Fruit fly (Drosophila melanogaster) whole organism, embryonic: ENCODE data around the gene CG32189.

Source experiments
- Adf1 ChIP-seq: fragments of 200-800 bp; sonication (Bioruptor generic); IDR thresholded peaks from 2 replicates; pipeline ENCODE4 v1.3.6; 2022; ENCODE audit warnings: missing biosample characterization, missing genetic modification characterization
- BEAF-32 ChIP-seq: fragments of 200-800 bp; sonication (Bioruptor generic); optimal IDR thresholded peaks from 3 replicates; lab custom pipeline; 2017; ENCODE audit warnings: missing biosample characterization, missing genetic modification characterization, mild to moderate bottlenecking, moderate library complexity, missing genetic modification reagents
- CG11696 ChIP-seq: fragments of 200-800 bp; sonication (Bioruptor generic); IDR thresholded peaks from 2 replicates; pipeline ENCODE4 v1.3.6; 2022; ENCODE audit warnings: missing biosample characterization, missing genetic modification characterization
- CG15479 ChIP-seq: fragments of 200-800 bp; sonication (Bioruptor generic); optimal IDR thresholded peaks from 3 replicates; lab custom pipeline; 2019; ENCODE audit warnings: missing biosample characterization, mild to moderate bottlenecking, missing genetic modification characterization, moderate library complexity
- CG18599 ChIP-seq: fragments of 200-800 bp; sonication (Bioruptor generic); optimal IDR thresholded peaks from 3 replicates; lab custom pipeline; 2017; ENCODE audit warnings: missing biosample characterization, missing genetic modification characterization, mild to moderate bottlenecking, moderate library complexity, missing genetic modification reagents
- CG18764 ChIP-seq: fragments of 200-800 bp; sonication (Bioruptor generic); optimal IDR thresholded peaks from 3 replicates; lab custom pipeline; 2016; ENCODE audit warnings: missing biosample characterization, missing genetic modification characterization
- CG2678 ChIP-seq: fragments of 200-800 bp; sonication (Bioruptor generic); optimal IDR thresholded peaks from 3 replicates; lab custom pipeline; 2019; ENCODE audit warnings: missing biosample characterization, mild to moderate bottlenecking, missing genetic modification characterization, moderate library complexity
- CG30403 ChIP-seq: fragments of 200-800 bp; sonication (Bioruptor generic); optimal IDR thresholded peaks from 3 replicates; lab custom pipeline; 2016; ENCODE audit warnings: missing biosample characterization, missing genetic modification characterization
- CG42726 ChIP-seq: fragments of 200-800 bp; sonication (Bioruptor generic); IDR thresholded peaks from 2 replicates; pipeline ENCODE4 v1.3.6; 2022; ENCODE audit warnings: missing biosample characterization, missing genetic modification characterization; ENCODE audit not compliant: partially characterized antibody
- CG4820 ChIP-seq: fragments of 200-800 bp; sonication (Bioruptor generic); optimal IDR thresholded peaks from 3 replicates; lab custom pipeline; 2016; ENCODE audit warnings: missing biosample characterization, missing genetic modification characterization
- CG5245 ChIP-seq: fragments of 200-800 bp; sonication (Bioruptor generic); optimal IDR thresholded peaks from 3 replicates; lab custom pipeline; 2016; ENCODE audit warnings: missing biosample characterization, missing genetic modification characterization
- CG6254 ChIP-seq: fragments of 200-800 bp; sonication (Bioruptor generic); optimal IDR thresholded peaks from 3 replicates; lab custom pipeline; 2017; ENCODE audit warnings: mild to moderate bottlenecking, missing biosample characterization, missing genetic modification reagents, missing genetic modification characterization
- CG6765 ChIP-seq: fragments of 200-800 bp; sonication (Bioruptor generic); optimal IDR thresholded peaks from 3 replicates; lab custom pipeline; 2017; ENCODE audit warnings: missing biosample characterization, mild to moderate bottlenecking, missing genetic modification characterization
- CG8089 ChIP-seq: fragments of 200-800 bp; sonication (Bioruptor generic); optimal IDR thresholded peaks from 3 replicates; lab custom pipeline; 2016; ENCODE audit warnings: missing biosample characterization, missing genetic modification characterization
- CG8944 ChIP-seq: fragments of 200-800 bp; sonication (Bioruptor generic); optimal IDR thresholded peaks from 3 replicates; lab custom pipeline; 2016; ENCODE audit warnings: missing biosample characterization, missing genetic modification characterization
- CG9797 ChIP-seq: fragments of 200-800 bp; sonication (Bioruptor generic); optimal IDR thresholded peaks from 3 replicates; lab custom pipeline; 2018; ENCODE audit warnings: missing biosample characterization, mild to moderate bottlenecking, missing genetic modification characterization
- CrebB ChIP-seq: fragments of 200-800 bp; sonication (Bioruptor generic); optimal IDR thresholded peaks from 3 replicates; lab custom pipeline; 2018; ENCODE audit warnings: missing biosample characterization, mild to moderate bottlenecking, missing genetic modification characterization
- GATAe ChIP-seq: fragments of 200-800 bp; sonication (Bioruptor generic); conservative IDR thresholded peaks from 2 replicates; pipeline ENCODE4 v1.3.6; 2022; ENCODE audit warnings: missing biosample characterization, missing genetic modification characterization
- Gug ChIP-seq: fragments of 200-800 bp; sonication (Bioruptor generic); IDR thresholded peaks from 4 replicates; pipeline ENCODE4 v1.3.6; 2022; ENCODE audit warnings: missing biosample characterization, missing genetic modification characterization
- HmgD ChIP-seq: fragments of 200-800 bp; sonication (Bioruptor generic); optimal IDR thresholded peaks from 3 replicates; lab custom pipeline; 2016; ENCODE audit warnings: missing biosample characterization, missing genetic modification characterization
- Hr39 ChIP-seq: fragments of >200 bp; optimal IDR thresholded peaks from 2 replicates; lab custom pipeline; 2017
- Jarid2 ChIP-seq: fragments of 200-800 bp; sonication (Bioruptor generic); optimal IDR thresholded peaks from 3 replicates; lab custom pipeline; 2017; ENCODE audit warnings: mild to moderate bottlenecking, missing biosample characterization, missing genetic modification reagents, missing genetic modification characterization
- MTF-1 ChIP-seq: fragments of 200-800 bp; sonication (Bioruptor generic); optimal IDR thresholded peaks from 2 replicates; lab custom pipeline; 2018; ENCODE audit warnings: missing biosample characterization, mild to moderate bottlenecking, missing genetic modification characterization, borderline replicate concordance
- Myb ChIP-seq: fragments of 200-800 bp; sonication (Bioruptor generic); optimal IDR thresholded peaks from 2 replicates; lab custom pipeline; 2016; ENCODE audit warnings: missing biosample characterization, missing genetic modification characterization
- Nf-YC ChIP-seq: fragments of 200-800 bp; optimal IDR thresholded peaks from 3 replicates; lab custom pipeline; 2019; ENCODE audit warnings: missing biosample characterization, mild to moderate bottlenecking, missing genetic modification characterization, moderate library complexity
- Opbp ChIP-seq: fragments of 200-800 bp; sonication (Bioruptor generic); IDR thresholded peaks from 3 replicates; pipeline ENCODE4 v1.3.6; 2022; ENCODE audit warnings: missing biosample characterization, missing genetic modification characterization; ENCODE audit not compliant: partially characterized antibody
- Tbp ChIP-seq: fragments of >200 bp; optimal IDR thresholded peaks from 2 replicates; lab custom pipeline; 2018; ENCODE audit warnings: missing biosample characterization, missing genetic modification characterization
- ab ChIP-seq: fragments of 200-800 bp; sonication (Bioruptor generic); optimal IDR thresholded peaks from 2 replicates; lab custom pipeline; 2016; ENCODE audit warnings: missing biosample characterization, missing genetic modification characterization
- abd-A ChIP-seq: fragments of 200-800 bp; sonication (Bioruptor generic); optimal IDR thresholded peaks from 3 replicates; lab custom pipeline; 2019; ENCODE audit warnings: missing biosample characterization, mild to moderate bottlenecking, missing genetic modification characterization, moderate library complexity
- bcd ChIP-seq: fragments of 200-800 bp; sonication (Bioruptor generic); optimal IDR thresholded peaks from 2 replicates; lab custom pipeline; 2017; ENCODE audit warnings: missing biosample characterization, mild to moderate bottlenecking, missing genetic modification characterization
- cas ChIP-seq: fragments of 200-800 bp; sonication (Bioruptor generic); IDR thresholded peaks from 2 replicates; pipeline ENCODE4 v1.3.6; 2022; ENCODE audit warnings: missing biosample characterization, missing genetic modification characterization
- cwo ChIP-seq: fragments of 200-800 bp; sonication (Bioruptor generic); optimal IDR thresholded peaks from 3 replicates; lab custom pipeline; 2017; ENCODE audit warnings: missing biosample characterization, missing genetic modification characterization, mild to moderate bottlenecking, moderate library complexity, missing genetic modification reagents
- dati ChIP-seq: fragments of 200-800 bp; sonication (Bioruptor generic); IDR thresholded peaks from 2 replicates; pipeline ENCODE4 v1.3.6; 2022; ENCODE audit warnings: missing biosample characterization, missing genetic modification characterization
- esg ChIP-seq: fragments of 200-800 bp; sonication (Bioruptor generic); conservative IDR thresholded peaks from 2 replicates; pipeline ENCODE4 v1.3.6; 2022; ENCODE audit warnings: missing biosample characterization, missing genetic modification characterization
- gcm ChIP-seq: fragments of 200-800 bp; sonication (Bioruptor generic); optimal IDR thresholded peaks from 2 replicates; lab custom pipeline; 2019; ENCODE audit warnings: missing biosample characterization, mild to moderate bottlenecking, missing genetic modification characterization, moderate library complexity
- insv ChIP-seq, 2 experiments: fragments of 200-800 bp; sonication (Bioruptor generic); optimal IDR thresholded peaks; 3 replicates each; lab custom pipeline; 2016 to 2018; ENCODE audit warnings: missing biosample characterization in 2 of 2, missing genetic modification characterization in 2 of 2
- jigr1 ChIP-seq: fragments of 200-800 bp; sonication (Bioruptor generic); IDR thresholded peaks from 3 replicates; pipeline ENCODE4 v1.3.6; 2022; ENCODE audit warnings: missing biosample characterization, missing genetic modification characterization
- lmd ChIP-seq: fragments of 200-800 bp; sonication (Bioruptor generic); IDR thresholded peaks from 2 replicates; pipeline ENCODE4 v1.3.6; 2022; ENCODE audit warnings: missing biosample characterization, missing genetic modification characterization
- lov ChIP-seq, 2 experiments: fragments of 200-800 bp in 1 of 2; fragments of >200 bp in 1 of 2; sonication (Bioruptor generic) in 1 of 2; IDR thresholded peaks in 1 of 2; optimal IDR thresholded peaks in 1 of 2; 2 replicates in 1 of 2; 3 replicates in 1 of 2; pipeline versions ENCODE4 v1.3.6 to Lab custom; 2017 to 2022; ENCODE audit warnings: missing biosample characterization in 1 of 2, missing genetic modification characterization in 1 of 2
- maf-S ChIP-seq: fragments of 200-800 bp; sonication (Bioruptor generic); optimal IDR thresholded peaks from 2 replicates; lab custom pipeline; 2016; ENCODE audit warnings: missing biosample characterization, missing genetic modification characterization
- oc ChIP-seq: fragments of 200-800 bp; sonication (Bioruptor generic); optimal IDR thresholded peaks from 2 replicates; lab custom pipeline; 2018; ENCODE audit warnings: missing biosample characterization, mild to moderate bottlenecking, missing genetic modification characterization, moderate library complexity
- pzg ChIP-seq: fragments of 200-800 bp; sonication (Bioruptor generic); optimal IDR thresholded peaks from 3 replicates; lab custom pipeline; 2018; ENCODE audit warnings: missing biosample characterization, mild to moderate bottlenecking, missing genetic modification characterization, moderate library complexity
- sd ChIP-seq: fragments of 200-800 bp; sonication (Bioruptor generic); optimal IDR thresholded peaks from 3 replicates; lab custom pipeline; 2018; ENCODE audit warnings: missing biosample characterization, mild to moderate bottlenecking, missing genetic modification characterization, moderate library complexity
- sens ChIP-seq: fragments of 200-800 bp; sonication (Bioruptor generic); peaks from one replicate; lab custom pipeline; 2016; ENCODE audit warnings: missing biosample characterization, missing genetic modification characterization
- sima ChIP-seq: fragments of 200-800 bp; sonication (Bioruptor generic); optimal IDR thresholded peaks from 2 replicates; lab custom pipeline; 2016; ENCODE audit warnings: missing biosample characterization, missing genetic modification characterization
- slbo ChIP-seq: fragments of 200-800 bp; sonication (Bioruptor generic); IDR thresholded peaks from 2 replicates; pipeline ENCODE4 v1.3.6; 2022; ENCODE audit warnings: missing biosample characterization, missing genetic modification characterization
- sna ChIP-seq: fragments of 200-800 bp; sonication (Bioruptor generic); IDR thresholded peaks from 2 replicates; pipeline ENCODE4 v1.3.6; 2022; ENCODE audit warnings: missing biosample characterization, missing genetic modification characterization; ENCODE audit not compliant: partially characterized antibody
- sqz ChIP-seq: fragments of 200-800 bp; sonication (Bioruptor generic); optimal IDR thresholded peaks from 3 replicates; lab custom pipeline; 2018; ENCODE audit warnings: missing biosample characterization, mild to moderate bottlenecking, missing genetic modification characterization
- ssp ChIP-seq: fragments of 200-800 bp; sonication (Bioruptor generic); IDR thresholded peaks from 2 replicates; pipeline ENCODE4 v1.3.6; 2022; ENCODE audit warnings: missing biosample characterization, missing genetic modification characterization
- trem ChIP-seq: fragments of 200-800 bp; optimal IDR thresholded peaks from 3 replicates; lab custom pipeline; 2019; ENCODE audit warnings: missing biosample characterization, mild to moderate bottlenecking, missing genetic modification characterization, moderate library complexity
- zfh1 ChIP-seq: fragments of 200-800 bp; sonication (Bioruptor generic); IDR thresholded peaks from 3 replicates; pipeline ENCODE4 v1.3.6; 2022; ENCODE audit warnings: missing biosample characterization, missing genetic modification characterization

Gene CG32189

DNA sequence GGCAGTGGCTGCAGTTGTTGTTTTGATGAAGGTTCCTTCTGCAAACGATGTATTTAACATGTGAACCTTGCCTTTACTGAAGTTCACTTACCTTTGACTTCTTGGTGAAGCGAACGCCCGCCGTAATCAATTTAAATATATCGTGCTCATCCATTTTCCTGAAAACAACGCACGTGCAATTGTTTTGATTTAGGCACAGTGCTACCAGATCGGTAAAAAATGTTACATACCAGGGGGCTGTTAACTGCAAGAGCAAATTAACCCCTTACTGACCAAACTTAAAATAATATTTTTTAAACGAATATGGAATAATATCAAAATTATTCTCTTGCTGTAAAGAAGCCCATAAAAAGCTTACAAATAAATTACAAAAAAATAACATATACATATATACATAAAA is 30.5 kb downstream of the CG32189 start, which contains the start of gene ais (continued):
- no peak for TF ChIP-seq esg (GFP tag; lab: Robert Waterston, UW)
- TF ChIP-seq sqz (GFP tag; lab: Kevin White, UChicago): no peak
- TF ChIP-seq Nf-YC: no peak
- no peak for TF ChIP-seq Tbp
- no peak for TF ChIP-seq CG4820 (GFP tag; lab: Kevin White, UChicago)
- TF ChIP-seq CG42726: no peak
- TF ChIP-seq sima (GFP tag; lab: Kevin White, UChicago): no peak
- no peak for TF ChIP-seq sd (tag; lab: Kevin White, UChicago)
- TF ChIP-seq oc (tag; lab: Kevin White, UChicago): no peak
- no peak for TF ChIP-seq insv (GFP tag; optimal IDR thresholded peaks at IDR 0.05; lab: Kevin White, UChicago)
- TF ChIP-seq CG18599 (GFP tag; lab: Kevin White, UChicago): no peak
- TF ChIP-seq Myb (GFP tag; lab: Kevin White, UChicago): peak; percentile 32
- no peak for TF ChIP-seq Gug (GFP tag; lab: Robert Waterston, UW)
- peak; percentile 55 for TF ChIP-seq trem (tag; lab: Kevin White, UChicago)
- no peak for TF ChIP-seq GATAe
- TF ChIP-seq zfh1: no peak
- no peak for TF ChIP-seq Hr39 (lab: Kevin White, UChicago)
- TF ChIP-seq cwo (GFP tag; lab: Kevin White, UChicago): peak; percentile 81
- peak; percentile 61 for TF ChIP-seq sens (GFP tag; lab: Kevin White, UChicago)
- TF ChIP-seq sna (GFP tag; lab: Robert Waterston, UW): no peak
- TF ChIP-seq CG8944: no peak
- TF ChIP-seq lmd (GFP tag; lab: Robert Waterston, UW): no peak
- TF ChIP-seq cas (GFP tag; lab: Robert Waterston, UW): no peak
- TF ChIP-seq pzg (GFP tag; lab: Kevin White, UChicago): peak; percentile 38
- TF ChIP-seq, all 482 proteins: peak for 65

dm6 chr3L:17802107-17802506 is 32.9 kb downstream of the CG32189 start, which contains the start of gene NUCB1:
Gene NUCB1, minus strand, starts transcription at chr3L:17802279.
- TF ChIP-seq MTF-1 (GFP tag; lab: Kevin White, UChicago): peak; percentile 36
- no peak for TF ChIP-seq CG11696
- TF ChIP-seq Jarid2 (GFP tag; lab: Kevin White, UChicago): peak; percentile 69
- no peak for TF ChIP-seq lmd (GFP tag; lab: Robert Waterston, UW)
- peak; percentile 89 for TF ChIP-seq CG9797 (GFP tag; lab: Kevin White, UChicago)
- peak; percentile 58 for TF ChIP-seq slbo
- TF ChIP-seq HmgD: peak; percentile 72
- TF ChIP-seq CG6765 (GFP tag; lab: Kevin White, UChicago): peak; percentile 16
- TF ChIP-seq gcm (GFP tag; lab: Kevin White, UChicago): no peak
- no peak for TF ChIP-seq CG6254 (GFP tag; lab: Kevin White, UChicago)
- no peak for TF ChIP-seq maf-S
- no peak for TF ChIP-seq CG18764
- no peak for TF ChIP-seq ab (GFP tag; lab: Kevin White, UChicago)
- TF ChIP-seq Opbp (GFP tag; lab: Robert Waterston, UW): peak; percentile 48; the same call in 1 of the 3 replicates
- peak; percentile 40 for TF ChIP-seq bcd (GFP tag; lab: Kevin White, UChicago)
- TF ChIP-seq CG8089: peak; percentile 7
- TF ChIP-seq jigr1 (GFP tag; lab: Robert Waterston, UW): no peak
- TF ChIP-seq ssp (GFP tag; lab: Robert Waterston, UW): no peak
- peak; percentile 45 for TF ChIP-seq BEAF-32
- no peak for TF ChIP-seq lov (optimal IDR thresholded peaks at IDR 0.05; lab: Kevin White, UChicago)
- 0 out of 3 replicates have a peak, but pooled peaks have one; percentile 49 for TF ChIP-seq lov (GFP tag; IDR thresholded peaks at IDR 0.05; lab: Robert Waterston, UW)
- no peak for TF ChIP-seq Adf1
- no peak for TF ChIP-seq abd-A (tag; lab: Kevin White, UChicago)
- no peak for TF ChIP-seq CG5245
- peak; percentile 12 for TF ChIP-seq CrebB (tag; lab: Kevin White, UChicago)
- no peak for TF ChIP-seq CG2678 (tag; lab: Kevin White, UChicago)
- peak; percentile 71 for TF ChIP-seq CG15479 (GFP tag; lab: Kevin White, UChicago)
- TF ChIP-seq CG30403: peak; percentile 29
- no peak for TF ChIP-seq dati (GFP tag; lab: Robert Waterston, UW)
